Worm (Caenorhabditis elegans): ENCODE measurements around the gene F07C6.4.
"Not testable (repeated sequence)": the region's sequence is repeated elsewhere in the genome, so short reads cannot be mapped to it uniquely, and the experiment has no call there.

Gene F07C6.4

ce11 chrIV:12871445-12871947 lies 65.8 kb downstream of the F07C6.4 start, which contains the start of gene clec-187:
TSS of gene clec-187 (minus strand) at chrIV:12871495.
- TF ChIP-seq flt-1 (GFP tag; IDR thresholded peaks at IDR 0.05) (no peak), sea-1 (GFP tag; conservative IDR thresholded peaks at IDR 0.05) (no peak), aly-1 (tag; optimal IDR thresholded peaks at IDR 0.05) (no peak)

ce11 chrIV:12875260-12875659 lies 69.5 kb downstream of the F07C6.4 start, which contains the start of gene ZK896.1:
TSS of gene ZK896.1 (minus strand) at chrIV:12875360.
- not testable (repeated sequence) for TF ChIP-seq tbx-37 (GFP tag; conservative IDR thresholded peaks at IDR 0.05); aly-1 (tag; optimal IDR thresholded peaks at IDR 0.05); hmg-4 (GFP tag; optimal IDR thresholded peaks at IDR 0.05)

- TF ChIP-seq ceh-13 (GFP tag; optimal IDR thresholded peaks at IDR 0.05) (no peak), ets-7 (tag; optimal IDR thresholded peaks at IDR 0.05) (no peak), scrt-1 (GFP tag; IDR thresholded peaks at IDR 0.05) (no peak), hmg-4 (GFP tag; optimal IDR thresholded peaks at IDR 0.05) (no peak), ceh-36 (tag; optimal IDR thresholded peaks at IDR 0.05) (no peak), F13C5.2 (tag; optimal IDR thresholded peaks at IDR 0.05) (no peak), tbx-11 (GFP tag; IDR thresholded peaks at IDR 0.05) (no peak), hmbx-1 (tag; optimal IDR thresholded peaks at IDR 0.05) (no peak), pes-1 (GFP tag; IDR thresholded peaks at IDR 0.05) (no peak), tbx-37 (GFP tag; conservative IDR thresholded peaks at IDR 0.05) (no peak), hnd-1 (tag; optimal IDR thresholded peaks at IDR 0.05) (no peak), tra-4 (tag; optimal IDR thresholded peaks at IDR 0.05) (no peak)
These were observed 70.8 kb downstream of the F07C6.4 start for ce11 chrIV:12876558-12876957.

ce11 chrIV:12879557-12879956 lies 73.8 kb downstream of the F07C6.4 start, which contains the start of gene ZK896.5:
TSS of gene ZK896.5 (minus strand) at chrIV:12879645.
- TF ChIP-seq tra-4 (tag; optimal IDR thresholded peaks at IDR 0.05) (no peak), ets-7 (tag; optimal IDR thresholded peaks at IDR 0.05) (no peak), tbx-37 (GFP tag; conservative IDR thresholded peaks at IDR 0.05) (no peak), sea-1 (GFP tag; conservative IDR thresholded peaks at IDR 0.05) (no peak)

Data from whole organism, early embryonic.